Worm (Caenorhabditis elegans): ENCODE results near the gene H20J04.9.

DNA sequence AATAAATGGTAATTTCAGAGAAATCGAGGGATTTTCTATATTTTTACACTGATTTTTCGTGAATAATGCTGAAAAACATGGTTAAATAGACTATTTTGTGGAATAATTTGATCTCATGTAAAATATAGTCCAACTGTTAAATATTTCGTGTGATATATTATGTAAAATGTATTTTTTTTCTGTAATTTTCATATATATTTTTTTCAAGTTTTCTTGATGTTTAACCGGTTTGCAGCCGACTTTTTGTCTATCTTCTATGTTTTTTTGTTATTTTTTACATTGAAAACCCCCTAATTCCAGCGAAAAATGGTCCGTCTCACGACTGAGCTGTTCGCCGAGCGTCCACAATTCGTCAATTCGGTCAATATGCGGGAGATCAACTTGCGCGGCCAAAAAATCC is 26.9 kb upstream of the H20J04.9 start, which contains the start of gene mog-2:
- TF ChIP-seq npax-4 (tag; optimal IDR thresholded peaks at IDR 0.05) (no peak), hlh-8 (tag; optimal IDR thresholded peaks at IDR 0.05) (no peak), rnt-1 (tag; optimal IDR thresholded peaks at IDR 0.05) (no peak), fkh-6 (tag; optimal IDR thresholded peaks at IDR 0.05) (no peak), nfya-1 (tag; optimal IDR thresholded peaks at IDR 0.05) (no peak), Y22D7AL.16 (tag; optimal IDR thresholded peaks at IDR 0.05) (no peak), unc-86 (tag; optimal IDR thresholded peaks at IDR 0.05) (no peak), pha-4 (tag; optimal IDR thresholded peaks at IDR 0.05) (no peak)

Measured in whole organism, late embryonic.